Worm (Caenorhabditis elegans) whole organism, late embryonic: ENCODE data around the gene ztf-1.

ENCODE experiments used
- ama-1 ChIP-seq: fragments of 150-350 bp; optimal IDR thresholded peaks from 2 replicates; lab custom pipeline; 2014
- dve-1 ChIP-seq: sonication (generic microtip); optimal IDR thresholded peaks from 2 replicates; lab custom pipeline; 2017; ENCODE audit warnings: antibody characterized with exemption, mild to moderate bottlenecking, missing genetic modification characterization, missing compliant biosample characterization
- lin-11 ChIP-seq: fragments of 200-800 bp; sonication (Bioruptor generic); optimal IDR thresholded peaks from 2 replicates; lab custom pipeline; 2018; ENCODE audit warnings: mild to moderate bottlenecking, missing genetic modification characterization, missing compliant biosample characterization
- sox-4 ChIP-seq: sonication (generic microtip); optimal IDR thresholded peaks from 2 replicates; lab custom pipeline; 2017; ENCODE audit warnings: mild to moderate bottlenecking, missing genetic modification characterization, inconsistent platforms, missing compliant biosample characterization

ce11 chrIII:8750606-8751005 is 41.5 kb downstream of the ztf-1 start, which contains the start of gene ugtp-1:
- no peak for TF ChIP-seq sox-4
- TF ChIP-seq dve-1 (tag; lab: Kevin White, UChicago), result no peak
- no peak for TF ChIP-seq lin-11 (tag; lab: Kevin White, UChicago)
- TF ChIP-seq ama-1 (lab: Kevin White, UChicago), result no peak
